Worm (Caenorhabditis elegans): ENCODE results near the gene hlh-13.

hlh-13 gene

DNA sequence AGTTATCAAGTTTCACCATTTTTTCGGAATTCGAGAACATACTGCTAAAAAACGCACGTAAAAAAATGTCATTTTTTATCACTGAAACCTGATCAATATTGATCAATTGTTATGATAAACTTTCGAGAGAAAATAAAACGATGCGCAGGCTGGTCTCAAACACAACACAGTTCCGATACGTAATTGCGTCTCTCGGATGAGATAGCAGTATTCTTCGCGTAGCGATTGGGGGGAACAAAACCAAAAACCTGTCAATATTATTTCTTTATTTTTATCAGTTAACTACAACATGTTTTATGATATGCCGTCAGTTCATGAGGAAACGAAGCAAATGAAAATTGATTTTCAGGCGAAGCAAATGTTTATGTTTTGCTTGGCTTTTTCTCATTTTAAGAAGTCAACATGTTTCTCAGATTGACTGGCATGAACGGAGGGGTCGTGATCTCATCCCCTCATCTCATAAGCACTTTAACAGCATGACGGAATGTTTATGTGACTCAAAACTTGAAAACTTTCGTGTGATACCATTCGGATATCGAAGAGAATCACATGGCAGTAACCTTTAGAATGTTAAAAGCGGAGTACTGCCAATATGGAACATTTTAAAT, 33.4 kb upstream of the hlh-13 start (continued):
- no peak for TF ChIP-seq nhr-90 (tag; optimal IDR thresholded peaks at IDR 0.05)
- no peak for TF ChIP-seq egl-18 (GFP tag; IDR thresholded peaks at IDR 0.05)
- no peak for TF ChIP-seq repo-1 (tag; optimal IDR thresholded peaks at IDR 0.05)
- TF ChIP-seq tbp1 (GFP tag; optimal IDR thresholded peaks at IDR 0.05) = no peak
- no peak for TF ChIP-seq mxl-1 (tag; optimal IDR thresholded peaks at IDR 0.05)
- no peak for TF ChIP-seq F33H1.4 (GFP tag; IDR thresholded peaks at IDR 0.05)
- TF ChIP-seq lin-35 (GFP tag; optimal IDR thresholded peaks at IDR 0.05) = no peak
- no peak for TF ChIP-seq nfyb-1 (GFP tag; IDR thresholded peaks at IDR 0.05)
- TF ChIP-seq unc-130 (GFP tag; optimal IDR thresholded peaks at IDR 0.05) = no peak
- no peak for TF ChIP-seq let-526 (GFP tag; IDR thresholded peaks at IDR 0.05)
- TF ChIP-seq madf-6 (GFP tag; IDR thresholded peaks at IDR 0.05) = no peak
- no peak for TF ChIP-seq madf-10 (tag; optimal IDR thresholded peaks at IDR 0.05)
- TF ChIP-seq Y95B8A.8 (GFP tag; IDR thresholded peaks at IDR 0.05) = no peak
- TF ChIP-seq let-607 (tag; optimal IDR thresholded peaks at IDR 0.05) = peak in 1 of 2 experiments; percentile 33
- peak; percentile 16; the same call in 1 of the 2 replicates for TF ChIP-seq Y56A3A.18 (GFP tag; IDR thresholded peaks at IDR 0.05)
- peak; percentile 29 for TF ChIP-seq lin-40 (tag; optimal IDR thresholded peaks at IDR 0.05)
- no peak for TF ChIP-seq Y53G8AR.9 (GFP tag; conservative IDR thresholded peaks at IDR 0.05)
- TF ChIP-seq ceh-91 (GFP tag; IDR thresholded peaks at IDR 0.05) = no peak
- TF ChIP-seq egl-44 (GFP tag; IDR thresholded peaks at IDR 0.05) = no peak

DNA sequence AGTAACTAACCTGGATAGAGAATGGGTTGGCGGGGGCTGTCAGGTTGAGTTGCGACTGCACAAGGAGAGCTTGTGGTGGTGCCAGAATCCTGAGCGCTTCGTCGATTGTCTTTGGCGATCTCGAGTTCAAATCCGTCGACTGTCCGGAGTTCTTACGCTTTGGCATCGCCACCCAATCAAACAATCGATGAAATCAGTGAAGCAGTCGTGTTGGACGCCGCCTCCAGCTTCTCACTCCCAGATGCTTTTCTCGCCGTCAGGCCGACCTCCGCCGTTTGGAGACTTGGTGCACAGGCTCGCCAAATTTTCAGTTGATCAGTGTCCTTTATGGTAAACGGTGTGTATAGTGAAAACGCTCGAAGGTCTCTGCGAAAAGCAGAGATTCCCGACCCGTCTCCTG, 32.2 kb upstream of the hlh-13 start, which contains the start of the genes F20B6.10 and hpk-1:
Gene F20B6.10, minus strand, starts transcription at position 303 of the 400 bp plus-strand sequence.
Gene hpk-1, minus strand, starts transcription at position 397 of the 400 bp plus-strand sequence.
- TF ChIP-seq zfh-2 (GFP tag; conservative IDR thresholded peaks at IDR 0.05) (peak; percentile 79), B0336.3 (GFP tag; IDR thresholded peaks at IDR 0.05) (0 out of 2 replicates have a peak, but pooled peaks have one; percentile 16), nhr-179 (tag; optimal IDR thresholded peaks at IDR 0.05) (no peak), nfya-2 (GFP tag; IDR thresholded peaks at IDR 0.05) (0 out of 2 replicates have a peak, but pooled peaks have one; percentile 23), dox-1 (GFP tag; IDR thresholded peaks at IDR 0.05) (0 out of 2 replicates have a peak, but pooled peaks have one; percentile 18), Y95B8A.8 (GFP tag; IDR thresholded peaks at IDR 0.05) (no peak)

DNA sequence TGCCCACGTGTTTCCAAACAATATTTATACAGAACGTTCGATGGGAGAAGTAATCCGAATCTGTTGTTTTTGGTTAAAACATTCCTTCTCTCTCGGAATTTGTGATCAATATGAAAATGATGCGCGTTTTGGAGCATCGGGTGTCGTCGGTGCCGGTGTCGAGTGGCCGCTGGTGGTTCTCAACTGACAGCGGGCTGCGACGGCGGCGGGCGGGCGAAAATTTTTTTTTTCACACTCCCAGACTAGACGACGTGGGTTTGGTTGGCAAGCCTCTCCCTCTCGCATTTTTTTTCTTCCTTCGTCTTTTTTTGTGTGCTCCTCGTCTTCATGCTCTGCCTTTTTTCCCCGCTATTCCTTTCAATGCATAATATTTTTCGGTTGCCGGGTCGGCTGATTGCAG, 30.9 kb upstream of the hlh-13 start, which contains the start of gene W01H2.2:
Gene W01H2.2, minus strand, starts transcription at position 285 of the 400 bp plus-strand sequence.
- TF ChIP-seq ceh-40 (GFP tag; IDR thresholded peaks at IDR 0.05) (no peak), F55B11.4 (tag; optimal IDR thresholded peaks at IDR 0.05; ENCODE audit: borderline replicate concordance, insufficient read depth) (no peak), dpl-1 (GFP tag; optimal IDR thresholded peaks at IDR 0.05) (no peak), hlh-12 (tag; optimal IDR thresholded peaks at IDR 0.05) (no peak), efl-1 (GFP tag; optimal IDR thresholded peaks at IDR 0.05) (no peak), B0261.1 (tag; optimal IDR thresholded peaks at IDR 0.05) (no peak), gei-17 (GFP tag; optimal IDR thresholded peaks at IDR 0.05) (no peak), lsl-1 (GFP tag; optimal IDR thresholded peaks at IDR 0.05) (no peak), sea-2 (GFP tag; IDR thresholded peaks at IDR 0.05) (no peak), Y53F4B.3 (GFP tag; IDR thresholded peaks at IDR 0.05) (no peak), hmg-1.2 (GFP tag; IDR thresholded peaks at IDR 0.05) (no peak), dox-1 (GFP tag; IDR thresholded peaks at IDR 0.05) (no peak), Y56A3A.18 (GFP tag; IDR thresholded peaks at IDR 0.05) (no peak), die-1 (tag; optimal IDR thresholded peaks at IDR 0.05) (no peak), mes-4 (tag; optimal IDR thresholded peaks at IDR 0.05) (no peak), madf-3 (GFP tag; IDR thresholded peaks at IDR 0.05) (no peak), nfyb-1 (GFP tag; IDR thresholded peaks at IDR 0.05) (0 out of 2 replicates have a peak, but pooled peaks have one; percentile 43), T07F8.4 (tag; optimal IDR thresholded peaks at IDR 0.05) (no peak), ZK185.1 (tag; optimal IDR thresholded peaks at IDR 0.05; ENCODE audit: poor library complexity, severe bottlenecking) (no peak), nhr-27 (tag; optimal IDR thresholded peaks at IDR 0.05) (no peak), cebp-1 (GFP tag; IDR thresholded peaks at IDR 0.05) (no peak), cebp-1 (tag; optimal IDR thresholded peaks at IDR 0.05) (peak; percentile 31), lir-1 (GFP tag; conservative IDR thresholded peaks at IDR 0.05) (no peak), lsy-27 (tag; optimal IDR thresholded peaks at IDR 0.05; ENCODE audit: borderline replicate concordance, insufficient read depth) (no peak), zfh-2 (GFP tag; conservative IDR thresholded peaks at IDR 0.05) (peak; percentile 91), sdz-38 (tag; optimal IDR thresholded peaks at IDR 0.05) (no peak)

All from whole organism, young adult.